Fruit fly (Drosophila melanogaster) Kc167 (cell line): ENCODE measurements around the gene Cat.

Experiments used
- Myc ChIP-seq: fragments of >200 bp; optimal IDR thresholded peaks from 2 replicates; lab custom pipeline; 2017; ENCODE audit warnings: missing external identifiers
- h ChIP-seq: fragments of >200 bp; optimal IDR thresholded peaks from 3 replicates; lab custom pipeline; 2018; ENCODE audit warnings: missing external identifiers
- ttk ChIP-seq: sonication (Bioruptor generic); optimal IDR thresholded peaks from 2 replicates; lab custom pipeline; 2017; ENCODE audit warnings: missing external identifiers

- TF ChIP-seq ttk (lab: Kevin White, UChicago) (no peak), h (lab: Kevin White, UChicago) (no peak), Myc (no peak)
These were observed 22.8 kb upstream of the Cat start for dm6 chr3L:18799508-18800062.
